Fruit fly (Drosophila melanogaster): ENCODE results near the gene LysE.

- no peak for TF ChIP-seq CG10348 (GFP tag; IDR thresholded peaks at IDR 0.05)
- no peak for TF ChIP-seq rn (GFP tag; IDR thresholded peaks at IDR 0.05)
- TF ChIP-seq CG12605 (GFP tag; IDR thresholded peaks at IDR 0.05): no peak
- TF ChIP-seq CG17806 (tag; optimal IDR thresholded peaks at IDR 0.05): no peak
- TF ChIP-seq D1 (tag; optimal IDR thresholded peaks at IDR 0.05): no peak
- TF ChIP-seq Pif1B (GFP tag; optimal IDR thresholded peaks at IDR 0.05): no peak
- TF ChIP-seq CG13204 (GFP tag; optimal IDR thresholded peaks at IDR 0.05): no peak
- no peak for TF ChIP-seq CG14655 (GFP tag; optimal IDR thresholded peaks at IDR 0.05)
- no peak for TF ChIP-seq fd96Ca (GFP tag; IDR thresholded peaks at IDR 0.05)
- no peak for TF ChIP-seq gl (tag; optimal IDR thresholded peaks at IDR 0.05)
Observed at dm6 chr3L:1218596-1218995, 6.0 kb downstream of the LysE start, which contains the start of gene LysP.
